Worm (Caenorhabditis elegans): ENCODE measurements around the gene Y64G10A.1.

Gene Y64G10A.1

ce11 chrIV:14193196-14193595, 45.7 kb downstream of the Y64G10A.1 start, which contains the start of gene K01G12.3:
K01G12.3 (plus strand) TSS chrIV:14193496.
- no peak for TF ChIP-seq unc-42 (tag; optimal IDR thresholded peaks at IDR 0.05)
- no peak for TF ChIP-seq T23F11.4 (GFP tag; optimal IDR thresholded peaks at IDR 0.05)
- TF ChIP-seq Y22D7AL.16 (tag; optimal IDR thresholded peaks at IDR 0.05): no peak

ce11 chrIV:14191919-14192318, 47.0 kb downstream of the Y64G10A.1 start, which contains the start of gene K01G12.22:
K01G12.22 (plus strand) TSS chrIV:14192219.
- TF ChIP-seq gmeb-2 (tag; optimal IDR thresholded peaks at IDR 0.05) (no peak), ahr-1 (tag; optimal IDR thresholded peaks at IDR 0.05) (no peak)

- TF ChIP-seq K02D7.2 (tag; optimal IDR thresholded peaks at IDR 0.05): no peak
- TF ChIP-seq dve-1 (tag; optimal IDR thresholded peaks at IDR 0.05): no peak
- TF ChIP-seq zip-5 (tag; optimal IDR thresholded peaks at IDR 0.05): no peak
- no peak for TF ChIP-seq tbx-2 (tag; optimal IDR thresholded peaks at IDR 0.05)
- TF ChIP-seq unc-3 (GFP tag; conservative IDR thresholded peaks at IDR 0.05): no peak
- TF ChIP-seq unc-3 (tag; optimal IDR thresholded peaks at IDR 0.05): no peak
- TF ChIP-seq nhr-11 (tag; optimal IDR thresholded peaks at IDR 0.05): no peak
- TF ChIP-seq fax-1 (tag; optimal IDR thresholded peaks at IDR 0.05): no peak
- no peak for TF ChIP-seq ceh-48 (tag; optimal IDR thresholded peaks at IDR 0.05)
- TF ChIP-seq pros-1 (tag; optimal IDR thresholded peaks at IDR 0.05): no peak
- no peak for TF ChIP-seq ceh-9 (tag; optimal IDR thresholded peaks at IDR 0.05)
- TF ChIP-seq pag-3 (tag; optimal IDR thresholded peaks at IDR 0.05; ENCODE audit: borderline replicate concordance): no peak
- TF ChIP-seq ceh-14 (tag; optimal IDR thresholded peaks at IDR 0.05): no peak
- no peak for TF ChIP-seq pat-9 (tag; optimal IDR thresholded peaks at IDR 0.05)
- no peak for TF ChIP-seq ceh-34 (tag; optimal IDR thresholded peaks at IDR 0.05)
Measured at ce11 chrIV:14186264-14186663, 52.6 kb downstream of the Y64G10A.1 start.
